Worm (Caenorhabditis elegans) whole organism, L1 larva: Measurements from ENCODE around the gene col-107.

Experiments used
- egl-27 ChIP-seq, 2 experiments: fragments of 150-350 bp in 1 of 2; sonication (generic microtip); optimal IDR thresholded peaks; 3 replicates each; lab custom pipeline; 2017 to 2018; ENCODE audit warnings: missing biosample characterization in 2 of 2, missing genetic modification characterization in 2 of 2, missing genetic modification reagents in 2 of 2
- elt-2 ChIP-seq: sonication (generic microtip); optimal IDR thresholded peaks from 2 replicates; lab custom pipeline; 2016; ENCODE audit warnings: missing genetic modification characterization, mild to moderate bottlenecking, inconsistent platforms, missing compliant biosample characterization, missing genetic modification reagents
- fkh-4 ChIP-seq: sonication (generic microtip); optimal IDR thresholded peaks from 2 replicates; lab custom pipeline; 2016; ENCODE audit warnings: missing compliant biosample characterization, missing genetic modification characterization, borderline replicate concordance
- hpl-2 ChIP-seq: fragments of 150-350 bp; optimal IDR thresholded peaks from 2 replicates; lab custom pipeline; 2014; ENCODE audit warnings: missing biosample characterization, missing genetic modification reagents, missing genetic modification characterization
- mef-2 ChIP-seq: fragments of 150-350 bp; optimal IDR thresholded peaks from 2 replicates; lab custom pipeline; 2014; ENCODE audit warnings: missing biosample characterization, missing genetic modification characterization
- nhr-71 ChIP-seq: sonication (generic microtip); optimal IDR thresholded peaks from 2 replicates; lab custom pipeline; 2016; ENCODE audit warnings: mild to moderate bottlenecking, missing genetic modification characterization, moderate library complexity, missing compliant biosample characterization
- skn-1 ChIP-seq: fragments of 150-350 bp; optimal IDR thresholded peaks from 2 replicates; lab custom pipeline; 2014; ENCODE audit warnings: missing biosample characterization, missing genetic modification characterization
- tlp-1 ChIP-seq: fragments of 150-350 bp; optimal IDR thresholded peaks from 2 replicates; lab custom pipeline; 2014; ENCODE audit warnings: missing biosample characterization, missing genetic modification characterization

- TF ChIP-seq egl-27 (tag; optimal IDR thresholded peaks at IDR 0.05; lab: Kevin White, UChicago) (no peak), tlp-1 (tag; lab: Kevin White, UChicago) (no peak), fkh-4 (tag; lab: Kevin White, UChicago) (no peak), elt-2 (no peak), mef-2 (tag; lab: Kevin White, UChicago) (no peak), hpl-2 (GFP tag; lab: Kevin White, UChicago) (no peak), nhr-71 (tag; lab: Kevin White, UChicago) (no peak), skn-1 (tag; lab: Kevin White, UChicago) (no peak)
Measured at ce11 chrIV:1549095-1550093, 873 bp downstream of the col-107 start.
